Fruit fly (Drosophila melanogaster) whole organism, embryonic: Measurements from ENCODE around the gene MESR6.

Experiments used
- CG10209 ChIP-seq: fragments of 200-800 bp; sonication (Bioruptor generic); optimal IDR thresholded peaks from 3 replicates; lab custom pipeline; 2017; ENCODE audit warnings: missing biosample characterization, mild to moderate bottlenecking, missing genetic modification characterization, missing genetic modification reagents
- CG10267 ChIP-seq: fragments of 200-800 bp; sonication (Bioruptor generic); optimal IDR thresholded peaks from 2 replicates; lab custom pipeline; 2018; ENCODE audit warnings: missing biosample characterization, mild to moderate bottlenecking, missing genetic modification characterization, moderate library complexity
- CG11456 ChIP-seq: fragments of 200-800 bp; sonication (Bioruptor generic); IDR thresholded peaks from 3 replicates; pipeline ENCODE4 v1.3.6; 2022; ENCODE audit warnings: missing biosample characterization, missing genetic modification characterization
- CG13424 ChIP-seq: fragments of 200-800 bp; sonication (Bioruptor generic); optimal IDR thresholded peaks from 2 replicates; lab custom pipeline; 2019; ENCODE audit warnings: missing biosample characterization, mild to moderate bottlenecking, missing genetic modification characterization, moderate library complexity
- CG14860 ChIP-seq: fragments of 200-800 bp; sonication (Bioruptor generic); IDR thresholded peaks from 3 replicates; pipeline ENCODE4 v1.3.6; 2022; ENCODE audit warnings: missing biosample characterization, missing genetic modification characterization; ENCODE audit not compliant: partially characterized antibody
- CG17802 ChIP-seq: fragments of 200-800 bp; sonication (Bioruptor generic); optimal IDR thresholded peaks from 2 replicates; lab custom pipeline; 2018; ENCODE audit warnings: missing biosample characterization, mild to moderate bottlenecking, missing genetic modification characterization, moderate library complexity
- CG31224 ChIP-seq: fragments of 200-800 bp; sonication (Bioruptor generic); IDR thresholded peaks from 2 replicates; pipeline ENCODE4 v1.3.6; 2022; ENCODE audit warnings: missing biosample characterization, missing genetic modification characterization
- CG3163 ChIP-seq: fragments of 200-800 bp; sonication (Bioruptor generic); optimal IDR thresholded peaks from 3 replicates; lab custom pipeline; 2016; ENCODE audit warnings: missing biosample characterization, missing genetic modification characterization
- CG32532 ChIP-seq: fragments of 200-800 bp; sonication (Bioruptor generic); IDR thresholded peaks from 2 replicates; pipeline ENCODE4 v1.3.6; 2022; ENCODE audit warnings: missing biosample characterization, missing genetic modification characterization
- CG4328 ChIP-seq: fragments of 200-800 bp; sonication (Bioruptor generic); optimal IDR thresholded peaks from 3 replicates; lab custom pipeline; 2017; ENCODE audit warnings: missing biosample characterization, missing genetic modification reagents, missing genetic modification characterization
- CG4424 ChIP-seq: fragments of 200-800 bp; sonication (Bioruptor generic); optimal IDR thresholded peaks from 3 replicates; lab custom pipeline; 2016; ENCODE audit warnings: missing biosample characterization, missing genetic modification characterization
- CG6689 ChIP-seq: fragments of 200-800 bp; sonication (Bioruptor generic); IDR thresholded peaks from 2 replicates; pipeline ENCODE4 v1.3.6; 2022; ENCODE audit warnings: missing biosample characterization, missing genetic modification characterization
- CG9609 ChIP-seq: fragments of 200-800 bp; sonication (Bioruptor generic); optimal IDR thresholded peaks from 3 replicates; lab custom pipeline; 2016; ENCODE audit warnings: missing biosample characterization, missing genetic modification characterization
- CG9876 ChIP-seq: fragments of 200-800 bp; sonication (Bioruptor generic); optimal IDR thresholded peaks from 2 replicates; lab custom pipeline; 2016; ENCODE audit warnings: missing biosample characterization, missing genetic modification characterization
- Dek ChIP-seq: fragments of 200-800 bp; sonication (Bioruptor generic); optimal IDR thresholded peaks from 3 replicates; lab custom pipeline; 2019; ENCODE audit warnings: missing biosample characterization, mild to moderate bottlenecking, missing genetic modification characterization, moderate library complexity
- Dll ChIP-seq: fragments of 200-800 bp; sonication (Bioruptor generic); IDR thresholded peaks from 4 replicates; pipeline ENCODE4 v1.3.6; 2022; ENCODE audit warnings: missing biosample characterization, missing genetic modification characterization; ENCODE audit not compliant: partially characterized antibody
- Dref ChIP-seq: fragments of 200-800 bp; sonication (Bioruptor generic); IDR thresholded peaks from 2 replicates; pipeline ENCODE4 v1.3.6; 2022; ENCODE audit warnings: missing biosample characterization, missing genetic modification characterization
- Ets97D ChIP-seq: fragments of 200-800 bp; sonication (Bioruptor generic); optimal IDR thresholded peaks from 3 replicates; lab custom pipeline; 2016; ENCODE audit warnings: missing biosample characterization, missing genetic modification characterization
- Fer2 ChIP-seq: fragments of 200-800 bp; sonication (Bioruptor generic); optimal IDR thresholded peaks from 2 replicates; lab custom pipeline; 2018; ENCODE audit warnings: missing biosample characterization, mild to moderate bottlenecking, missing genetic modification characterization, moderate library complexity
- Mad ChIP-seq: fragments of 200-800 bp; sonication (Bioruptor generic); optimal IDR thresholded peaks from 2 replicates; lab custom pipeline; 2016; ENCODE audit warnings: missing biosample characterization, missing genetic modification characterization
- NC2α ChIP-seq: fragments of 200-800 bp; sonication (Bioruptor generic); optimal IDR thresholded peaks from 2 replicates; lab custom pipeline; 2016; ENCODE audit warnings: missing biosample characterization, missing genetic modification characterization
- Nf-YB ChIP-seq: fragments of 200-800 bp; sonication (Bioruptor generic); optimal IDR thresholded peaks from 3 replicates; lab custom pipeline; 2019; ENCODE audit warnings: missing biosample characterization, mild to moderate bottlenecking, missing genetic modification characterization, moderate library complexity
- Oaz ChIP-seq: fragments of 200-800 bp; sonication (Bioruptor generic); IDR thresholded peaks from 2 replicates; pipeline ENCODE4 v1.3.6; 2022; ENCODE audit warnings: missing biosample characterization, missing genetic modification characterization
- Rfx ChIP-seq: fragments of 200-800 bp; sonication (Bioruptor generic); IDR thresholded peaks from 2 replicates; pipeline ENCODE4 v1.3.6; 2022; ENCODE audit warnings: missing biosample characterization, missing genetic modification characterization
- Xrp1 ChIP-seq: fragments of 200-800 bp; sonication (Bioruptor generic); IDR thresholded peaks from 2 replicates; pipeline ENCODE4 v1.3.6; 2022; ENCODE audit warnings: missing biosample characterization, missing genetic modification characterization
- al ChIP-seq: fragments of 200-800 bp; sonication (Bioruptor generic); IDR thresholded peaks from 2 replicates; pipeline ENCODE4 v1.3.6; 2022; ENCODE audit warnings: missing biosample characterization, missing genetic modification characterization
- caup ChIP-seq: fragments of 200-800 bp; sonication (Bioruptor generic); optimal IDR thresholded peaks from 3 replicates; lab custom pipeline; 2017; ENCODE audit warnings: missing biosample characterization, mild to moderate bottlenecking, missing genetic modification characterization, moderate library complexity; ENCODE audit not compliant: severe bottlenecking
- dysf ChIP-seq: fragments of 200-800 bp; sonication (Bioruptor generic); IDR thresholded peaks from 3 replicates; pipeline ENCODE4 v1.3.6; 2022; ENCODE audit warnings: missing biosample characterization, missing genetic modification characterization
- en ChIP-seq: fragments of 200-800 bp; sonication (Bioruptor generic); optimal IDR thresholded peaks from 2 replicates; lab custom pipeline; 2016; ENCODE audit warnings: missing biosample characterization, missing genetic modification characterization
- exex ChIP-seq: fragments of 200-800 bp; sonication (Bioruptor generic); optimal IDR thresholded peaks from 4 replicates; lab custom pipeline; 2018; ENCODE audit warnings: missing biosample characterization, mild to moderate bottlenecking, missing genetic modification characterization, moderate library complexity
- fd64A ChIP-seq: fragments of 200-800 bp; sonication (Bioruptor generic); optimal IDR thresholded peaks from 3 replicates; lab custom pipeline; 2018; ENCODE audit warnings: missing biosample characterization, mild to moderate bottlenecking, missing genetic modification characterization
- gcm ChIP-seq: fragments of 200-800 bp; sonication (Bioruptor generic); optimal IDR thresholded peaks from 2 replicates; lab custom pipeline; 2019; ENCODE audit warnings: missing biosample characterization, mild to moderate bottlenecking, missing genetic modification characterization, moderate library complexity
- grn ChIP-seq: fragments of 200-800 bp; sonication (Bioruptor generic); optimal IDR thresholded peaks from 3 replicates; lab custom pipeline; 2017; ENCODE audit warnings: missing biosample characterization, missing genetic modification characterization
- hkb ChIP-seq, 2 experiments: fragments of 200-800 bp in 1 of 2; fragments of >200 bp in 1 of 2; sonication (Bioruptor generic) in 1 of 2; IDR thresholded peaks in 1 of 2; optimal IDR thresholded peaks in 1 of 2; 2 replicates each; pipeline versions ENCODE4 v1.3.6 to Lab custom; 2017 to 2022; ENCODE audit warnings: missing biosample characterization in 1 of 2, missing genetic modification characterization in 1 of 2
- jigr1 ChIP-seq: fragments of 200-800 bp; sonication (Bioruptor generic); IDR thresholded peaks from 3 replicates; pipeline ENCODE4 v1.3.6; 2022; ENCODE audit warnings: missing biosample characterization, missing genetic modification characterization
- jumu ChIP-seq: fragments of 200-800 bp; sonication (Bioruptor generic); optimal IDR thresholded peaks from 3 replicates; lab custom pipeline; 2016; ENCODE audit warnings: missing biosample characterization, missing genetic modification characterization
- kah ChIP-seq: fragments of 200-800 bp; sonication (Bioruptor generic); optimal IDR thresholded peaks from 2 replicates; lab custom pipeline; 2018; ENCODE audit warnings: missing biosample characterization, mild to moderate bottlenecking, missing genetic modification characterization
- lov ChIP-seq, 2 experiments: fragments of 200-800 bp in 1 of 2; fragments of >200 bp in 1 of 2; sonication (Bioruptor generic) in 1 of 2; IDR thresholded peaks in 1 of 2; optimal IDR thresholded peaks in 1 of 2; 2 replicates in 1 of 2; 3 replicates in 1 of 2; pipeline versions ENCODE4 v1.3.6 to Lab custom; 2017 to 2022; ENCODE audit warnings: missing biosample characterization in 1 of 2, missing genetic modification characterization in 1 of 2
- nmo ChIP-seq: fragments of 200-800 bp; sonication (Bioruptor generic); optimal IDR thresholded peaks from 2 replicates; lab custom pipeline; 2018; ENCODE audit warnings: missing biosample characterization, mild to moderate bottlenecking, missing genetic modification characterization, moderate library complexity
- otp ChIP-seq: fragments of 200-800 bp; sonication (Bioruptor generic); IDR thresholded peaks from 3 replicates; pipeline ENCODE4, ENCODE4 v1.3.6; 2022; ENCODE audit warnings: missing biosample characterization, missing genetic modification characterization
- peb ChIP-seq: fragments of 200-800 bp; sonication (Bioruptor generic); IDR thresholded peaks from 2 replicates; pipeline ENCODE4 v1.3.6; 2022; ENCODE audit warnings: missing biosample characterization, missing genetic modification characterization
- prd ChIP-seq, 3 experiments: fragments of >200 bp in 2 of 3; fragments of 200-800 bp in 1 of 3; sonication (Bioruptor generic) in 1 of 3; optimal IDR thresholded peaks in 2 of 3; IDR thresholded peaks in 1 of 3; 2 replicates in 2 of 3; 3 replicates in 1 of 3; pipeline versions ENCODE4 v1.3.6 to Lab custom; 2017 to 2022; ENCODE audit warnings: missing biosample characterization in 1 of 3, missing genetic modification characterization in 1 of 3
- rib ChIP-seq: fragments of 200-800 bp; sonication (Bioruptor generic); IDR thresholded peaks from 2 replicates; pipeline ENCODE4 v1.3.6; 2022; ENCODE audit warnings: missing biosample characterization, missing genetic modification characterization
- sisA ChIP-seq: fragments of 200-800 bp; sonication (Bioruptor generic); IDR thresholded peaks from 2 replicates; pipeline ENCODE4 v1.3.6; 2022; ENCODE audit warnings: missing biosample characterization, missing genetic modification characterization
- trem ChIP-seq: fragments of 200-800 bp; optimal IDR thresholded peaks from 3 replicates; lab custom pipeline; 2019; ENCODE audit warnings: missing biosample characterization, mild to moderate bottlenecking, missing genetic modification characterization, moderate library complexity
- ttk ChIP-seq: fragments of 200-800 bp; sonication (Bioruptor generic); IDR thresholded peaks from 2 replicates; pipeline ENCODE4 v2.1.2; 2022; ENCODE audit warnings: missing biosample characterization, missing genetic modification characterization
- vnd ChIP-seq: fragments of 200-800 bp; sonication (Bioruptor generic); IDR thresholded peaks from 3 replicates; pipeline ENCODE4 v1.3.6; 2022; ENCODE audit warnings: missing biosample characterization, missing genetic modification characterization; ENCODE audit not compliant: partially characterized antibody
- wdn ChIP-seq: fragments of 200-800 bp; sonication (Bioruptor generic); IDR thresholded peaks from 2 replicates; pipeline ENCODE4 v1.3.6; 2022; ENCODE audit warnings: missing biosample characterization, missing genetic modification characterization

MESR6 gene

dm6 chr3L:19097665-19098082, 5.2 kb downstream of the MESR6 start, which contains the start of the genes Naxd and CG14079 (continued):
- TF ChIP-seq kah (GFP tag; lab: Kevin White, UChicago) (no peak), sisA (peak; percentile 76), rib (GFP tag; lab: Robert Waterston, UW) (0 out of 2 replicates have a peak, but pooled peaks have one; percentile 26), Dref (peak; percentile 53), Dek (tag; lab: Kevin White, UChicago) (peak; percentile 64), otp (GFP tag; lab: Robert Waterston, UW) (no peak), Oaz (peak; percentile 60), dysf (GFP tag; lab: Robert Waterston, UW) (peak; percentile 74; the same call in 2 of the 3 replicates), trem (tag; lab: Kevin White, UChicago) (peak; percentile 27), lov (optimal IDR thresholded peaks at IDR 0.05; lab: Kevin White, UChicago) (no peak), lov (GFP tag; IDR thresholded peaks at IDR 0.05; lab: Robert Waterston, UW) (0 out of 3 replicates have a peak, but pooled peaks have one; percentile 17), CG4328 (peak; percentile 36), Nf-YB (GFP tag; lab: Kevin White, UChicago) (peak; percentile 47), jigr1 (GFP tag; lab: Robert Waterston, UW) (0 out of 3 replicates have a peak, but pooled peaks have one; percentile 26), CG14860 (GFP tag; lab: Robert Waterston, UW) (no peak), caup (GFP tag; lab: Kevin White, UChicago) (peak; percentile 23), hkb (optimal IDR thresholded peaks at IDR 0.05; lab: Kevin White, UChicago) (no peak), hkb (GFP tag; IDR thresholded peaks at IDR 0.05; lab: Robert Waterston, UW) (no peak), CG17802 (tag; lab: Kevin White, UChicago) (peak; percentile 38), CG3163 (GFP tag; lab: Kevin White, UChicago) (peak; percentile 3), Ets97D (GFP tag; lab: Kevin White, UChicago) (peak; percentile 22), nmo (peak; percentile 85), CG13424 (tag; lab: Kevin White, UChicago) (peak; percentile 82), jumu (GFP tag; lab: Kevin White, UChicago) (no peak), CG6689 (peak; percentile 34; the same call in 1 of the 2 replicates), CG10267 (tag; lab: Kevin White, UChicago) (peak; percentile 40), CG9876 (GFP tag; lab: Kevin White, UChicago) (no peak), exex (tag; lab: Kevin White, UChicago) (no peak), grn (GFP tag; lab: Kevin White, UChicago) (no peak), al (GFP tag; lab: Robert Waterston, UW) (peak; percentile 49; the same call in 1 of the 2 replicates), Mad (peak; percentile 7), NC2α (GFP tag; lab: Kevin White, UChicago) (no peak), Fer2 (tag; lab: Kevin White, UChicago) (no peak), fd64A (GFP tag; lab: Kevin White, UChicago) (no peak), CG9609 (GFP tag; lab: Kevin White, UChicago) (peak; percentile 21), Rfx (GFP tag; lab: Robert Waterston, UW) (peak; percentile 62; the same call in 1 of the 2 replicates), prd (optimal IDR thresholded peaks at IDR 0.05; lab: Kevin White, UChicago) (no peak), prd (GFP tag; IDR thresholded peaks at IDR 0.05; lab: Robert Waterston, UW) (peak; percentile 79), ttk (GFP tag; lab: Robert Waterston, UW) (peak; percentile 48), Dll (GFP tag; lab: Robert Waterston, UW) (peak; percentile 39; the same call in 1 of the 4 replicates), CG4424 (peak; percentile 38), en (GFP tag; lab: Kevin White, UChicago) (no peak), peb (peak; percentile 39; the same call in 1 of the 2 replicates), CG10209 (GFP tag; lab: Kevin White, UChicago) (peak; percentile 67), Xrp1 (peak; percentile 74; the same call in 1 of the 2 replicates), CG31224 (GFP tag; lab: Robert Waterston, UW) (0 out of 2 replicates have a peak, but pooled peaks have one; percentile 29), wdn (no peak), CG32532 (GFP tag; lab: Robert Waterston, UW) (no peak), gcm (peak; percentile 39), CG11456 (peak; percentile 73; the same call in 2 of the 3 replicates), vnd (GFP tag; lab: Robert Waterston, UW) (0 out of 3 replicates have a peak, but pooled peaks have one; percentile 26)
